Worm (Caenorhabditis elegans): ENCODE results near the gene Y81G3A.4.

ce11 chrII:13116710-13117109, 25.5 kb downstream of the Y81G3A.4 start, which contains the start of gene rict-1:
- TF ChIP-seq jun-1 (tag; optimal IDR thresholded peaks at IDR 0.05), result no peak
- no peak for TF ChIP-seq egl-5 (tag; optimal IDR thresholded peaks at IDR 0.05)
- no peak for TF ChIP-seq elt-3 (tag; optimal IDR thresholded peaks at IDR 0.05)
- TF ChIP-seq nhr-76 (tag; optimal IDR thresholded peaks at IDR 0.05), result no peak
- no peak for TF ChIP-seq mdl-1 (tag; optimal IDR thresholded peaks at IDR 0.05)
- no peak for TF ChIP-seq tbx-2 (tag; optimal IDR thresholded peaks at IDR 0.05)
- no peak for TF ChIP-seq lin-39 (tag; optimal IDR thresholded peaks at IDR 0.05)
- TF ChIP-seq ceh-9 (tag; optimal IDR thresholded peaks at IDR 0.05), result no peak
- TF ChIP-seq nfya-1 (tag; optimal IDR thresholded peaks at IDR 0.05; ENCODE audit: insufficient read depth), result no peak
